Fruit fly (Drosophila melanogaster): Measurements from ENCODE around the gene Nprl2.

The Nprl2 gene

dm6 chrX:16912965-16913755 lies 29.0 kb upstream of the Nprl2 start, which contains the start of gene CG4928:
CG4928 (plus strand) TSS chrX:16913180.
- TF ChIP-seq fd96Ca (GFP tag; IDR thresholded peaks at IDR 0.05) (no peak), CG15710 (tag; optimal IDR thresholded peaks at IDR 0.05) (no peak), CG14655 (GFP tag; optimal IDR thresholded peaks at IDR 0.05) (no peak), Snoo (tag; optimal IDR thresholded peaks at IDR 0.05) (no peak), Pif1B (GFP tag; optimal IDR thresholded peaks at IDR 0.05) (no peak), Ets98B (GFP tag; IDR thresholded peaks at IDR 0.05) (peak; percentile 20; the same call in 1 of the 2 replicates), Pif1A (GFP tag; optimal IDR thresholded peaks at IDR 0.05) (no peak), D1 (tag; optimal IDR thresholded peaks at IDR 0.05) (no peak), CG17806 (tag; optimal IDR thresholded peaks at IDR 0.05) (no peak), EcR (GFP tag; optimal IDR thresholded peaks at IDR 0.05) (peak; percentile 67), CG13204 (GFP tag; optimal IDR thresholded peaks at IDR 0.05) (peak; percentile 40), CG8301 (tag; optimal IDR thresholded peaks at IDR 0.05) (no peak), CG10348 (GFP tag; IDR thresholded peaks at IDR 0.05) (no peak)

- TF ChIP-seq gl (tag; optimal IDR thresholded peaks at IDR 0.05) = no peak
- TF ChIP-seq CG8301 (tag; optimal IDR thresholded peaks at IDR 0.05) = no peak
Measured at dm6 chrX:16911962-16912361, 27.8 kb upstream of the Nprl2 start.

dm6 chrX:16909886-16910285 lies 25.7 kb upstream of the Nprl2 start:
- TF ChIP-seq CG4496 (GFP tag; IDR thresholded peaks at IDR 0.05) (no peak), CG14655 (GFP tag; optimal IDR thresholded peaks at IDR 0.05) (no peak), Snoo (tag; optimal IDR thresholded peaks at IDR 0.05) (no peak), CG15710 (tag; optimal IDR thresholded peaks at IDR 0.05) (no peak), CG32121 (GFP tag; IDR thresholded peaks at IDR 0.05) (no peak), Pif1B (GFP tag; optimal IDR thresholded peaks at IDR 0.05) (no peak), CG8301 (tag; optimal IDR thresholded peaks at IDR 0.05) (no peak), CG10348 (GFP tag; IDR thresholded peaks at IDR 0.05) (no peak), gl (tag; optimal IDR thresholded peaks at IDR 0.05) (no peak), rn (GFP tag; IDR thresholded peaks at IDR 0.05) (no peak), Ets98B (GFP tag; IDR thresholded peaks at IDR 0.05) (no peak), CG8159 (tag; optimal IDR thresholded peaks at IDR 0.05) (no peak), CG17806 (tag; optimal IDR thresholded peaks at IDR 0.05) (no peak), EcR (GFP tag; optimal IDR thresholded peaks at IDR 0.05) (no peak), Pif1A (GFP tag; optimal IDR thresholded peaks at IDR 0.05) (no peak), CG34367 (tag; optimal IDR thresholded peaks at IDR 0.05) (no peak), D1 (tag; optimal IDR thresholded peaks at IDR 0.05) (no peak), CG13204 (GFP tag; optimal IDR thresholded peaks at IDR 0.05) (no peak), CG9948 (tag; optimal IDR thresholded peaks at IDR 0.05) (no peak)

dm6 chrX:16909297-16909696 lies 25.1 kb upstream of the Nprl2 start:
- TF ChIP-seq EcR (GFP tag; optimal IDR thresholded peaks at IDR 0.05) (no peak), gl (tag; optimal IDR thresholded peaks at IDR 0.05) (no peak), D1 (tag; optimal IDR thresholded peaks at IDR 0.05) (no peak), CG12605 (GFP tag; IDR thresholded peaks at IDR 0.05) (no peak), rn (GFP tag; IDR thresholded peaks at IDR 0.05) (no peak), CG4496 (GFP tag; IDR thresholded peaks at IDR 0.05) (no peak), CG15710 (tag; optimal IDR thresholded peaks at IDR 0.05) (no peak)

- no peak for TF ChIP-seq CG13204 (GFP tag; optimal IDR thresholded peaks at IDR 0.05)
- TF ChIP-seq CG32121 (GFP tag; IDR thresholded peaks at IDR 0.05) = no peak
- no peak for TF ChIP-seq CG34367 (tag; optimal IDR thresholded peaks at IDR 0.05)
- TF ChIP-seq CG4496 (GFP tag; IDR thresholded peaks at IDR 0.05) = no peak
- no peak for TF ChIP-seq Snoo (tag; optimal IDR thresholded peaks at IDR 0.05)
- no peak for TF ChIP-seq CG10348 (GFP tag; IDR thresholded peaks at IDR 0.05)
- TF ChIP-seq CG8301 (tag; optimal IDR thresholded peaks at IDR 0.05) = no peak
- no peak for TF ChIP-seq CG15710 (tag; optimal IDR thresholded peaks at IDR 0.05)
- TF ChIP-seq gl (tag; optimal IDR thresholded peaks at IDR 0.05) = no peak
- no peak for TF ChIP-seq CG9948 (tag; optimal IDR thresholded peaks at IDR 0.05)
- TF ChIP-seq D1 (tag; optimal IDR thresholded peaks at IDR 0.05) = no peak
- TF ChIP-seq rn (GFP tag; IDR thresholded peaks at IDR 0.05) = no peak
- no peak for TF ChIP-seq Pif1B (GFP tag; optimal IDR thresholded peaks at IDR 0.05)
- no peak for TF ChIP-seq CG14655 (GFP tag; optimal IDR thresholded peaks at IDR 0.05)
- no peak for TF ChIP-seq fd96Ca (GFP tag; IDR thresholded peaks at IDR 0.05)
- TF ChIP-seq CG12605 (GFP tag; IDR thresholded peaks at IDR 0.05) = no peak
Measured at dm6 chrX:16907675-16908074, 23.5 kb upstream of the Nprl2 start.

dm6 chrX:16907009-16907408 lies 22.8 kb upstream of the Nprl2 start:
- TF ChIP-seq CG34367 (tag; optimal IDR thresholded peaks at IDR 0.05) (no peak), CG4496 (GFP tag; IDR thresholded peaks at IDR 0.05) (0 out of 3 replicates have a peak, but pooled peaks have one; percentile 29), Ets98B (GFP tag; IDR thresholded peaks at IDR 0.05) (0 out of 2 replicates have a peak, but pooled peaks have one; percentile 11)

dm6 chrX:16906065-16906464 lies 21.9 kb upstream of the Nprl2 start:
- peak; percentile 12 for TF ChIP-seq CG8159 (tag; optimal IDR thresholded peaks at IDR 0.05)
- no peak for TF ChIP-seq CG17806 (tag; optimal IDR thresholded peaks at IDR 0.05)
- TF ChIP-seq CG4496 (GFP tag; IDR thresholded peaks at IDR 0.05) = peak; percentile 70
- TF ChIP-seq rn (GFP tag; IDR thresholded peaks at IDR 0.05) = no peak
- TF ChIP-seq CG10348 (GFP tag; IDR thresholded peaks at IDR 0.05) = no peak
- peak; percentile 33 for TF ChIP-seq Pif1B (GFP tag; optimal IDR thresholded peaks at IDR 0.05)
- TF ChIP-seq CG14655 (GFP tag; optimal IDR thresholded peaks at IDR 0.05) = no peak
- no peak for TF ChIP-seq Snoo (tag; optimal IDR thresholded peaks at IDR 0.05)
- TF ChIP-seq CG9948 (tag; optimal IDR thresholded peaks at IDR 0.05) = no peak
- no peak; the same call in 1 of the 2 replicates for TF ChIP-seq CG12605 (GFP tag; IDR thresholded peaks at IDR 0.05)
- peak; percentile 29 for TF ChIP-seq gl (tag; optimal IDR thresholded peaks at IDR 0.05)
- no peak for TF ChIP-seq CG13204 (GFP tag; optimal IDR thresholded peaks at IDR 0.05)
- TF ChIP-seq CG15710 (tag; optimal IDR thresholded peaks at IDR 0.05) = no peak
- peak; percentile 71 for TF ChIP-seq CG32121 (GFP tag; IDR thresholded peaks at IDR 0.05)
- TF ChIP-seq CG34367 (tag; optimal IDR thresholded peaks at IDR 0.05) = no peak
- no peak for TF ChIP-seq D1 (tag; optimal IDR thresholded peaks at IDR 0.05)
- 0 out of 3 replicates have a peak, but pooled peaks have one; percentile 43 for TF ChIP-seq fd96Ca (GFP tag; IDR thresholded peaks at IDR 0.05)
- peak; percentile 33 for TF ChIP-seq EcR (GFP tag; optimal IDR thresholded peaks at IDR 0.05)
- peak; percentile 34 for TF ChIP-seq Pif1A (GFP tag; optimal IDR thresholded peaks at IDR 0.05)
- TF ChIP-seq Ets98B (GFP tag; IDR thresholded peaks at IDR 0.05) = peak; percentile 66; the same call in 1 of the 2 replicates
- no peak for TF ChIP-seq CG8301 (tag; optimal IDR thresholded peaks at IDR 0.05)

Data from whole organism, pupa.